Worm (Caenorhabditis elegans) whole organism, L3 larva: ENCODE data around the gene cyp-13A7.

Experiments
- ZK546.5 ChIP-seq: sonication (generic microtip); optimal IDR thresholded peaks from 2 replicates; lab custom pipeline; 2017; ENCODE audit warnings: missing biosample characterization, missing genetic modification characterization
- aly-2 ChIP-seq: fragments of 150-350 bp; optimal IDR thresholded peaks from 2 replicates; lab custom pipeline; 2014; ENCODE audit warnings: missing biosample characterization, missing genetic modification characterization
- ama-1 ChIP-seq: fragments of 150-350 bp; optimal IDR thresholded peaks from 2 replicates; lab custom pipeline; 2018
- ceh-16 ChIP-seq: sonication (generic microtip); optimal IDR thresholded peaks from 2 replicates; lab custom pipeline; 2017; ENCODE audit warnings: missing biosample characterization, missing genetic modification characterization
- ceh-28 ChIP-seq: fragments of 150-350 bp; optimal IDR thresholded peaks from 2 replicates; lab custom pipeline; 2014; ENCODE audit warnings: missing biosample characterization, missing genetic modification reagents, missing genetic modification characterization
- egl-5 ChIP-seq: fragments of 150-350 bp; optimal IDR thresholded peaks from 2 replicates; lab custom pipeline; 2017; ENCODE audit warnings: missing biosample characterization, missing genetic modification reagents, missing genetic modification characterization, inconsistent platforms
- elt-1 ChIP-seq: fragments of 150-350 bp; optimal IDR thresholded peaks from 2 replicates; lab custom pipeline; 2014; ENCODE audit warnings: missing biosample characterization, missing genetic modification characterization
- elt-2 ChIP-seq: sonication (generic microtip); optimal IDR thresholded peaks from 2 replicates; lab custom pipeline; 2016; ENCODE audit warnings: missing genetic modification reagents, mild to moderate bottlenecking, missing genetic modification characterization, missing compliant biosample characterization
- elt-3 ChIP-seq, 3 experiments: fragments of 150-350 bp in 1 of 3; sonication (generic microtip) in 2 of 3; optimal IDR thresholded peaks; 2 replicates in 2 of 3; 4 replicates in 1 of 3; lab custom pipeline; 2014 to 2017; ENCODE audit warnings: missing biosample characterization in 3 of 3, missing genetic modification characterization in 3 of 3
- fkh-10 ChIP-seq: sonication (generic microtip); optimal IDR thresholded peaks from 2 replicates; lab custom pipeline; 2017; ENCODE audit warnings: missing biosample characterization, missing genetic modification reagents, missing genetic modification characterization
- fkh-2 ChIP-seq: fragments of 150-350 bp; optimal IDR thresholded peaks from 2 replicates; lab custom pipeline; 2014; ENCODE audit warnings: missing biosample characterization, missing genetic modification reagents, missing genetic modification characterization
- fos-1 ChIP-seq: fragments of 150-350 bp; optimal IDR thresholded peaks from 2 replicates; lab custom pipeline; 2014; ENCODE audit warnings: missing biosample characterization, missing genetic modification characterization
- jun-1 ChIP-seq: fragments of 150-350 bp; optimal IDR thresholded peaks from 2 replicates; lab custom pipeline; 2014; ENCODE audit warnings: missing biosample characterization, missing genetic modification reagents, missing genetic modification characterization
- lin-39 ChIP-seq: fragments of 150-350 bp; optimal IDR thresholded peaks from 2 replicates; lab custom pipeline; 2018; ENCODE audit warnings: missing biosample characterization, missing genetic modification reagents, missing genetic modification characterization
- mdl-1 ChIP-seq: fragments of 150-350 bp; optimal IDR thresholded peaks from 2 replicates; lab custom pipeline; 2014; ENCODE audit warnings: missing biosample characterization, missing genetic modification characterization
- nfya-1 ChIP-seq: sonication (generic microtip); optimal IDR thresholded peaks from 2 replicates; lab custom pipeline; 2017; ENCODE audit warnings: missing genetic modification characterization, mild to moderate bottlenecking, missing compliant biosample characterization, antibody characterized with exemption, moderate library complexity; ENCODE audit not compliant: insufficient read depth
- nhr-12 ChIP-seq: fragments of 150-350 bp; optimal IDR thresholded peaks from 2 replicates; lab custom pipeline; 2014; ENCODE audit warnings: missing biosample characterization, missing genetic modification characterization
- nhr-23 ChIP-seq: fragments of 150-350 bp; optimal IDR thresholded peaks from 2 replicates; lab custom pipeline; 2014; ENCODE audit warnings: missing biosample characterization, missing genetic modification reagents, missing genetic modification characterization
- nhr-237 ChIP-seq: fragments of 150-350 bp; optimal IDR thresholded peaks from 2 replicates; lab custom pipeline; 2014; ENCODE audit warnings: missing biosample characterization, missing genetic modification characterization
- nhr-28 ChIP-seq: fragments of 150-350 bp; optimal IDR thresholded peaks from 2 replicates; lab custom pipeline; 2014; ENCODE audit warnings: missing biosample characterization, missing genetic modification characterization
- nhr-43 ChIP-seq: sonication (generic microtip); optimal IDR thresholded peaks from 2 replicates; lab custom pipeline; 2016; ENCODE audit warnings: mild to moderate bottlenecking, missing genetic modification characterization, missing compliant biosample characterization; ENCODE audit not compliant: poor library complexity, severe bottlenecking
- nhr-67 ChIP-seq: fragments of 150-350 bp; optimal IDR thresholded peaks from 2 replicates; lab custom pipeline; 2014; ENCODE audit warnings: missing biosample characterization, missing genetic modification characterization
- pha-4 ChIP-seq: fragments of 150-350 bp; optimal IDR thresholded peaks from 2 replicates; lab custom pipeline; 2014; ENCODE audit warnings: missing biosample characterization, missing genetic modification reagents, missing genetic modification characterization
- pqm-1 ChIP-seq: fragments of 150-350 bp; optimal IDR thresholded peaks from 2 replicates; lab custom pipeline; 2017; ENCODE audit warnings: missing biosample characterization, missing genetic modification characterization, inconsistent platforms
- skn-1 ChIP-seq: fragments of 150-350 bp; optimal IDR thresholded peaks from 2 replicates; lab custom pipeline; 2014; ENCODE audit warnings: missing biosample characterization, missing genetic modification characterization
- tbx-2 ChIP-seq: sonication (generic microtip); optimal IDR thresholded peaks from 2 replicates; lab custom pipeline; 2016; ENCODE audit warnings: mild to moderate bottlenecking, missing genetic modification characterization, missing compliant biosample characterization
- unc-39 ChIP-seq: sonication (generic microtip); optimal IDR thresholded peaks from 4 replicates; lab custom pipeline; 2017; ENCODE audit warnings: missing biosample characterization, missing genetic modification characterization
- zag-1 ChIP-seq: fragments of 150-350 bp; optimal IDR thresholded peaks from 2 replicates; lab custom pipeline; 2014; ENCODE audit warnings: missing biosample characterization, missing genetic modification characterization
- ztf-11 ChIP-seq: fragments of 150-350 bp; optimal IDR thresholded peaks from 2 replicates; lab custom pipeline; 2014; ENCODE audit warnings: missing biosample characterization, missing genetic modification characterization
- ztf-4 ChIP-seq: fragments of 150-350 bp; optimal IDR thresholded peaks from 2 replicates; lab custom pipeline; 2014; ENCODE audit warnings: missing biosample characterization, missing genetic modification characterization

Gene cyp-13A7

DNA sequence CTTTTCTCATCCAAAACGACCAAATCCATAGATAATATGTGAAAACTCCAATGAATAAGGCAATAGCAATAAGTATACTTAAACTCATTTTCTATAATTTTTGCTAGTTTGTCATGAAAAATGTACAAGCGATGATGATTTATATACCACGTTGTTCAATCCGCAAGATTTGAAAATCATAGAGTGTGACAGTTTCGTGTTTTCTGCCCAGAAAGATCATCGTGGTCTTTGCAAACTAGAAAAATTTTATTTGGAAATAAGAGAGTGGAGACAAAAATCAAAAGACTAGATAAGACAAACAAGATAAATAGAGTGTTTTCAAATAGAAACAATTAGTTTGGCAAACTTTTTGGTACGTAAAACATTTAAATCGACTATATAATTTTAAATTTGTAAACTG, 10.2 kb upstream of the cyp-13A7 start, which contains the start of gene cyp-13A3:
cyp-13A3 (minus strand) TSS at position 101 of the 400 bp plus-strand sequence.
- TF ChIP-seq nhr-23 (tag; lab: Kevin White, UChicago) (no peak), nhr-67 (tag; lab: Kevin White, UChicago) (no peak), ama-1 (lab: Kevin White, UChicago) (no peak), mdl-1 (tag; lab: Kevin White, UChicago) (no peak), ceh-16 (no peak), nfya-1 (no peak)
- TF ChIP-seq, all 47 proteins: peak for 0

DNA sequence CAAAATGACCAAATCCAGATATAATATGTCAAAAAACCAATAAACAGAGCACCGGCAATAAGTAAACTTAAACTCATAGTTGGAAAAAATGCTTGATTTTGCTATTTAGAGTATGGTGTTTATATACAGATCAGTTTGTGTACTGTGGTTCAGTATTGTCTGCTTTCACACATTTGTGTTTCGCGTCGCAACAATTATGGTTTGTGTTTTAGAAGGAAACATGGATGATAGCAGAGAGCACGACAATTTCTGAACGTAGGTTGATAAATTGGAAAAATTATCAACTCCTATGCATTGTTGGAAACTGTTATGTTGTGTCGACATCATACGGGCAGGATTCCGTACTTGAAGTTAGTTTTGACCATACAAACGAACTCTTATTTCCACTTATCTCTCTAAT, 5.8 kb upstream of the cyp-13A7 start, which contains the start of gene cyp-13A4:
cyp-13A4 (minus strand) TSS at position 77 of the 400 bp plus-strand sequence.
- TF ChIP-seq pqm-1 (tag; lab: Kevin White, UChicago), result peak; percentile 36
- no peak for TF ChIP-seq ZK546.5 (tag; lab: Kevin White, UChicago)
- TF ChIP-seq nhr-237 (tag; lab: Kevin White, UChicago), result no peak
- TF ChIP-seq elt-2, result peak; percentile 18
- TF ChIP-seq elt-1, result no peak
- TF ChIP-seq jun-1 (tag; lab: Kevin White, UChicago), result no peak

- TF ChIP-seq nhr-23 (tag; lab: Kevin White, UChicago) (peak; percentile 47), elt-2 (peak; percentile 37), fkh-2 (tag; lab: Kevin White, UChicago) (no peak), pha-4 (tag; lab: Kevin White, UChicago) (peak; percentile 64), pqm-1 (tag; lab: Kevin White, UChicago) (peak; percentile 65)
Observed at ce11 chrII:9800251-9800650, 3.2 kb upstream of the cyp-13A7 start, which contains the start of gene cyp-13A5. Gene cyp-13A5 (minus strand): TSS chrII:9800362.

ce11 chrII:9802642-9803041, 778 bp upstream of the cyp-13A7 start, which contains the start of gene cyp-13A6:
Gene cyp-13A6 (minus strand): TSS chrII:9802821.
- TF ChIP-seq elt-2 (peak; percentile 26), lin-39 (tag; lab: Kevin White, UChicago) (no peak), ztf-4 (tag; lab: Kevin White, UChicago) (no peak), pha-4 (tag; lab: Kevin White, UChicago) (peak; percentile 2), nhr-28 (tag; lab: Kevin White, UChicago) (no peak), elt-1 (no peak), ama-1 (lab: Kevin White, UChicago) (no peak), fkh-2 (tag; lab: Kevin White, UChicago) (no peak), nhr-237 (tag; lab: Kevin White, UChicago) (no peak), jun-1 (tag; lab: Kevin White, UChicago) (no peak), skn-1 (no peak)

DNA sequence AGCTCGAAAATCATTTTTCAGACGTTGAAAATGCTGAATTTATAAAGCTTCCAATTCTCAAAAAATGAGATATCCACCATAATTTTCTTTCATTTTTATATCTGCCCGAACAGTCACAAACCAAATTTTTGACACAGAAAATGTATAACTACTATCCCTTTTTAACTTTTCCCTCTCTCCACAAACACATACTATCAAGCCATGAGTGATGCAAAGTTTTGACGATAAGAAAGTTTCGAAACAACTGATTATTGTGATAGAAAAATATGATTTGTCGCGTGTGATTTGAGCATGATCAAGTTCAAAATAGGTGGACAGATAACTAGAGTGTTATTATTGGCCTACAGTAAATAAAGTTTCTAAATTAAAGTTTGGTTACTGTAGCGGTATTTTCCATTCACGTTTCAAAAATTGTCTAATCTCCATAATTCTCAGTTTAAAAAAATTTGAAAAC, 4.1 kb downstream of the cyp-13A7 start, which contains the start of gene cyp-13A8:
cyp-13A8 (minus strand) TSS at position 51 of the 454 bp plus-strand sequence.
- TF ChIP-seq elt-3 (tag; optimal IDR thresholded peaks at IDR 0.05; lab: Kevin White, UChicago) (peak in 1 of 3 experiments; percentile 14), elt-2 (peak; percentile 74), pqm-1 (tag; lab: Kevin White, UChicago) (peak; percentile 89), nfya-1 (no peak), nhr-28 (tag; lab: Kevin White, UChicago) (no peak), tbx-2 (no peak), aly-2 (no peak)

DNA sequence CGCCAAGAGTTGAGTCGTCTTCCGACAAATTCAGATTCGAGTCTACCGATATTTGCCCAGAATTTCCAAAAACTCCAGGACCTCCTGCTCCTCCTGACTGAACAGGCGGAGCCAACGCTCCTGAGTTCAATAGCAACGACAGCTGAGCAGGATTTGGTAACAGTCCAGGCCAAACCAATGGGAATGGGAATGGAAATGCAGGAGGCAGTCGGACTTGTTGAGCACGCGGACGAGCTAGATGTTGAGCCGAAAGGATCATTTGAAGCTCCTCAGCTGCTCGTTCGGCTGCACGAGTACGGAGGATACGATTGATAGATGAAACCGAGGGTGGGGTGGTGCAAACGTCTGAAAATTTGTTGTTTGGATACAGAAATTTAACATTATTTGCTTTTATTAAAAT, 23.5 kb downstream of the cyp-13A7 start:
- TF ChIP-seq fkh-2 (tag; lab: Kevin White, UChicago) (no peak), egl-5 (tag; lab: Kevin White, UChicago) (no peak), ceh-16 (no peak), tbx-2 (no peak), nhr-28 (tag; lab: Kevin White, UChicago) (no peak), ztf-4 (tag; lab: Kevin White, UChicago) (no peak), elt-2 (no peak), zag-1 (no peak), nhr-43 (tag; lab: Kevin White, UChicago) (no peak), ceh-28 (no peak), nhr-12 (no peak), nfya-1 (no peak), mdl-1 (tag; lab: Kevin White, UChicago) (no peak), ztf-11 (tag; lab: Kevin White, UChicago) (no peak)

DNA sequence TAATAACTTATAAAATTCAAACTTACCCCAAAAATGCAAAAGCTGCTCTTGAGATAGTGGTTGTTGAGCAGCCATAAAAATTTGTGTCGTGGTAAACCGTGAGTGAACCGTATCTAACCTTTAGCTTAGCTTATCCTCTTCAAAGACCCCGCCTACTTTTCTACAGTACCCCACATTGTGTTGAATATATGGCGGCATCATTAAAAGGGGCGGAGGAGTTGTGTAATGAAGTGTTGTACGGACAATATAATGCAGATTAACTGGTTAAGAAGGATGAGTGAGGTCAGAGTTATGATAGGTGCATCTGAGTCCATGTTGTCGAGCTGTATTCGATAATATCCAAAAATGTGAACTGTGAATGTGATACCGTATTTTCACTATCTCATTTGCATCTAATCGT, 24.4 kb downstream of the cyp-13A7 start, which contains the start of gene eyg-1:
eyg-1 (minus strand) TSS at position 101 of the 400 bp plus-strand sequence.
- TF ChIP-seq ztf-11 (tag; lab: Kevin White, UChicago), result no peak
- no peak for TF ChIP-seq skn-1
- TF ChIP-seq fkh-10 (GFP tag; lab: Kevin White, UChicago), result no peak
- TF ChIP-seq ama-1 (lab: Kevin White, UChicago), result no peak
- no peak for TF ChIP-seq aly-2
- no peak for TF ChIP-seq fos-1
- TF ChIP-seq nfya-1, result no peak
- no peak for TF ChIP-seq egl-5 (tag; lab: Kevin White, UChicago)
- TF ChIP-seq unc-39, result no peak
- TF ChIP-seq mdl-1 (tag; lab: Kevin White, UChicago), result no peak
